Fruit fly (Drosophila melanogaster) whole organism, embryonic: ENCODE data around the gene GstO2.

Experiments used
- ATbp ChIP-seq: fragments of 200-800 bp; sonication (Bioruptor generic); optimal IDR thresholded peaks from 2 replicates; lab custom pipeline; 2017; ENCODE audit warnings: missing biosample characterization, mild to moderate bottlenecking, missing genetic modification characterization, missing genetic modification reagents
- B-H1 ChIP-seq: fragments of 200-800 bp; sonication (Bioruptor generic); IDR thresholded peaks from 3 replicates; pipeline ENCODE4 v1.3.6; 2022; ENCODE audit warnings: missing biosample characterization, missing genetic modification characterization
- Bdp1 ChIP-seq: fragments of 200-800 bp; sonication (Bioruptor generic); optimal IDR thresholded peaks from 3 replicates; lab custom pipeline; 2016; ENCODE audit warnings: missing biosample characterization, missing genetic modification characterization
- Bgb ChIP-seq: fragments of 200-800 bp; sonication (Bioruptor generic); IDR thresholded peaks from 2 replicates; pipeline ENCODE4 v1.3.6; 2022; ENCODE audit warnings: missing biosample characterization, missing genetic modification characterization; ENCODE audit not compliant: partially characterized antibody
- Bteb2 ChIP-seq: fragments of 200-800 bp; sonication (Bioruptor generic); optimal IDR thresholded peaks from 2 replicates; lab custom pipeline; 2016; ENCODE audit warnings: missing biosample characterization, missing genetic modification characterization
- CG10565 ChIP-seq: fragments of 200-800 bp; sonication (Bioruptor generic); optimal IDR thresholded peaks from 3 replicates; lab custom pipeline; 2016; ENCODE audit warnings: missing biosample characterization, mild to moderate bottlenecking, missing genetic modification characterization
- CG11398 ChIP-seq: fragments of 200-800 bp; sonication (Bioruptor generic); optimal IDR thresholded peaks from 2 replicates; lab custom pipeline; 2016; ENCODE audit warnings: missing biosample characterization, missing genetic modification characterization
- CG12104 ChIP-seq: fragments of 200-800 bp; sonication (Bioruptor generic); optimal IDR thresholded peaks from 3 replicates; lab custom pipeline; 2016; ENCODE audit warnings: missing biosample characterization, missing genetic modification characterization
- CG14441 ChIP-seq: fragments of 200-800 bp; sonication (Bioruptor generic); IDR thresholded peaks from 2 replicates; pipeline ENCODE4 v1.3.6; 2022; ENCODE audit warnings: missing biosample characterization, missing genetic modification characterization
- CG15073 ChIP-seq: fragments of 200-800 bp; sonication (Bioruptor generic); optimal IDR thresholded peaks from 2 replicates; lab custom pipeline; 2016; ENCODE audit warnings: missing biosample characterization, missing genetic modification characterization
- CG18476 ChIP-seq: fragments of 200-800 bp; sonication (Bioruptor generic); optimal IDR thresholded peaks from 2 replicates; lab custom pipeline; 2016; ENCODE audit warnings: missing biosample characterization, mild to moderate bottlenecking, missing genetic modification characterization
- CG2199 ChIP-seq: fragments of 200-800 bp; sonication (Bioruptor generic); IDR thresholded peaks from 3 replicates; pipeline ENCODE4 v1.3.6; 2022; ENCODE audit warnings: missing biosample characterization, missing genetic modification characterization
- CG32772 ChIP-seq: fragments of 200-800 bp; sonication (Bioruptor generic); IDR thresholded peaks from 2 replicates; pipeline ENCODE4 v1.3.6; 2022; ENCODE audit warnings: missing biosample characterization, missing genetic modification characterization
- CG6854 ChIP-seq: fragments of 200-800 bp; sonication (Bioruptor generic); optimal IDR thresholded peaks from 3 replicates; lab custom pipeline; 2017; ENCODE audit warnings: missing biosample characterization, mild to moderate bottlenecking, missing genetic modification characterization
- CG7271 ChIP-seq: fragments of 200-800 bp; sonication (Bioruptor generic); optimal IDR thresholded peaks from 2 replicates; lab custom pipeline; 2018; ENCODE audit warnings: missing biosample characterization, mild to moderate bottlenecking, missing genetic modification characterization, moderate library complexity
- CG7372 ChIP-seq: fragments of 200-800 bp; sonication (Bioruptor generic); IDR thresholded peaks from 2 replicates; pipeline ENCODE4 v1.3.6; 2022; ENCODE audit warnings: missing biosample characterization, missing genetic modification characterization
- CG8359 ChIP-seq: fragments of 200-800 bp; sonication (Bioruptor generic); optimal IDR thresholded peaks from 2 replicates; lab custom pipeline; 2017; ENCODE audit warnings: missing biosample characterization, mild to moderate bottlenecking, missing genetic modification characterization, borderline replicate concordance
- Camta ChIP-seq: fragments of 200-800 bp; sonication (Bioruptor generic); optimal IDR thresholded peaks from 2 replicates; lab custom pipeline; 2016; ENCODE audit warnings: missing biosample characterization, missing genetic modification characterization
- Fer1 ChIP-seq: fragments of 200-800 bp; sonication (Bioruptor generic); optimal IDR thresholded peaks from 2 replicates; lab custom pipeline; 2017; ENCODE audit warnings: missing biosample characterization, mild to moderate bottlenecking, missing genetic modification characterization
- Gug ChIP-seq: fragments of 200-800 bp; sonication (Bioruptor generic); IDR thresholded peaks from 4 replicates; pipeline ENCODE4 v1.3.6; 2022; ENCODE audit warnings: missing biosample characterization, missing genetic modification characterization
- HHEX ChIP-seq: fragments of 200-800 bp; sonication (Bioruptor generic); optimal IDR thresholded peaks from 3 replicates; lab custom pipeline; 2017; ENCODE audit warnings: missing biosample characterization, mild to moderate bottlenecking, missing genetic modification characterization, missing genetic modification reagents
- HmgZ ChIP-seq: fragments of 200-800 bp; sonication (Bioruptor generic); optimal IDR thresholded peaks from 2 replicates; lab custom pipeline; 2018; ENCODE audit warnings: missing biosample characterization, mild to moderate bottlenecking, missing genetic modification characterization
- Hr51 ChIP-seq, 2 experiments: fragments of 200-800 bp; sonication (Bioruptor generic); optimal IDR thresholded peaks; 2 replicates in 1 of 2; 3 replicates in 1 of 2; lab custom pipeline; 2016 to 2018; ENCODE audit warnings: missing biosample characterization in 2 of 2, missing genetic modification characterization in 2 of 2, mild to moderate bottlenecking in 1 of 2, moderate library complexity in 1 of 2
- Mad ChIP-seq: fragments of 200-800 bp; sonication (Bioruptor generic); optimal IDR thresholded peaks from 2 replicates; lab custom pipeline; 2016; ENCODE audit warnings: missing biosample characterization, missing genetic modification characterization
- Nf-YB ChIP-seq: fragments of 200-800 bp; sonication (Bioruptor generic); optimal IDR thresholded peaks from 3 replicates; lab custom pipeline; 2019; ENCODE audit warnings: missing biosample characterization, mild to moderate bottlenecking, missing genetic modification characterization, moderate library complexity
- Optix ChIP-seq: fragments of 200-800 bp; sonication (Bioruptor generic); IDR thresholded peaks from 3 replicates; pipeline ENCODE4 v1.3.6; 2022; ENCODE audit warnings: missing biosample characterization, missing genetic modification characterization
- Rfx ChIP-seq: fragments of 200-800 bp; sonication (Bioruptor generic); IDR thresholded peaks from 2 replicates; pipeline ENCODE4 v1.3.6; 2022; ENCODE audit warnings: missing biosample characterization, missing genetic modification characterization
- Scr ChIP-seq: fragments of 200-800 bp; sonication (Bioruptor generic); IDR thresholded peaks from 2 replicates; pipeline ENCODE4 v1.3.6; 2022; ENCODE audit warnings: missing biosample characterization, missing genetic modification characterization; ENCODE audit not compliant: partially characterized antibody
- Sox102F ChIP-seq: fragments of 200-800 bp; sonication (Bioruptor generic); optimal IDR thresholded peaks from 2 replicates; lab custom pipeline; 2018; ENCODE audit warnings: missing biosample characterization, mild to moderate bottlenecking, missing genetic modification characterization, moderate library complexity
- Sry-δ ChIP-seq: fragments of 200-800 bp; sonication (Bioruptor generic); optimal IDR thresholded peaks from 2 replicates; lab custom pipeline; 2016; ENCODE audit warnings: missing biosample characterization, missing genetic modification characterization
- TFAM ChIP-seq: fragments of 200-800 bp; sonication (Bioruptor generic); optimal IDR thresholded peaks from 2 replicates; lab custom pipeline; 2017; ENCODE audit warnings: missing biosample characterization, missing genetic modification characterization, inconsistent platforms
- ab ChIP-seq: fragments of 200-800 bp; sonication (Bioruptor generic); optimal IDR thresholded peaks from 2 replicates; lab custom pipeline; 2016; ENCODE audit warnings: missing biosample characterization, missing genetic modification characterization
- al ChIP-seq: fragments of 200-800 bp; sonication (Bioruptor generic); IDR thresholded peaks from 2 replicates; pipeline ENCODE4 v1.3.6; 2022; ENCODE audit warnings: missing biosample characterization, missing genetic modification characterization
- btn ChIP-seq: fragments of 200-800 bp; sonication (Bioruptor generic); optimal IDR thresholded peaks from 2 replicates; lab custom pipeline; 2016; ENCODE audit warnings: missing biosample characterization, missing genetic modification characterization
- gce ChIP-seq: fragments of 200-800 bp; sonication (Bioruptor generic); IDR thresholded peaks from 3 replicates; pipeline ENCODE4 v1.3.6; 2022; ENCODE audit warnings: missing biosample characterization, missing genetic modification characterization
- her ChIP-seq: fragments of 200-800 bp; sonication (Bioruptor generic); optimal IDR thresholded peaks from 2 replicates; lab custom pipeline; 2016; ENCODE audit warnings: missing biosample characterization, missing genetic modification characterization
- jumu ChIP-seq: fragments of 200-800 bp; sonication (Bioruptor generic); optimal IDR thresholded peaks from 3 replicates; lab custom pipeline; 2016; ENCODE audit warnings: missing biosample characterization, missing genetic modification characterization
- lbe ChIP-seq: fragments of 200-800 bp; sonication (Bioruptor generic); optimal IDR thresholded peaks from 2 replicates; lab custom pipeline; 2016; ENCODE audit warnings: missing biosample characterization, mild to moderate bottlenecking, missing genetic modification characterization
- oc ChIP-seq: fragments of 200-800 bp; sonication (Bioruptor generic); optimal IDR thresholded peaks from 2 replicates; lab custom pipeline; 2018; ENCODE audit warnings: missing biosample characterization, mild to moderate bottlenecking, missing genetic modification characterization, moderate library complexity
- pros ChIP-seq: fragments of 200-800 bp; sonication (Bioruptor generic); optimal IDR thresholded peaks from 3 replicates; lab custom pipeline; 2019; ENCODE audit warnings: missing biosample characterization, mild to moderate bottlenecking, missing genetic modification characterization, moderate library complexity
- pum ChIP-seq: fragments of 200-800 bp; sonication (Bioruptor generic); optimal IDR thresholded peaks from 2 replicates; lab custom pipeline; 2016; ENCODE audit warnings: missing biosample characterization, missing genetic modification characterization
- pzg ChIP-seq: fragments of 200-800 bp; sonication (Bioruptor generic); optimal IDR thresholded peaks from 3 replicates; lab custom pipeline; 2018; ENCODE audit warnings: missing biosample characterization, mild to moderate bottlenecking, missing genetic modification characterization, moderate library complexity
- sc ChIP-seq, 3 experiments: fragments of >200 bp in 2 of 3; fragments of 200-800 bp in 1 of 3; sonication (Bioruptor generic) in 1 of 3; optimal IDR thresholded peaks; 2 replicates in 2 of 3; 3 replicates in 1 of 3; lab custom pipeline; 2017; ENCODE audit warnings: mild to moderate bottlenecking in 1 of 3, missing biosample characterization in 1 of 3, missing genetic modification characterization in 1 of 3, missing genetic modification reagents in 1 of 3
- schlank ChIP-seq: fragments of 200-800 bp; sonication (Bioruptor generic); optimal IDR thresholded peaks from 2 replicates; lab custom pipeline; 2018; ENCODE audit warnings: missing biosample characterization, mild to moderate bottlenecking, missing genetic modification characterization
- seq ChIP-seq: fragments of 200-800 bp; sonication (Bioruptor generic); IDR thresholded peaks from 2 replicates; pipeline ENCODE4 v1.3.6; 2022; ENCODE audit warnings: missing biosample characterization, missing genetic modification characterization
- slp2 ChIP-seq: fragments of 200-800 bp; sonication (Bioruptor generic); optimal IDR thresholded peaks from 2 replicates; lab custom pipeline; 2016; ENCODE audit warnings: missing biosample characterization, missing genetic modification characterization
- sna ChIP-seq: fragments of 200-800 bp; sonication (Bioruptor generic); IDR thresholded peaks from 2 replicates; pipeline ENCODE4 v1.3.6; 2022; ENCODE audit warnings: missing biosample characterization, missing genetic modification characterization; ENCODE audit not compliant: partially characterized antibody
- tgo ChIP-seq: fragments of 200-800 bp; sonication (Bioruptor generic); IDR thresholded peaks from 3 replicates; pipeline ENCODE4 v1.3.6; 2022; ENCODE audit warnings: missing biosample characterization, missing genetic modification characterization
- tin ChIP-seq: fragments of 200-800 bp; sonication (Bioruptor generic); optimal IDR thresholded peaks from 3 replicates; lab custom pipeline; 2016; ENCODE audit warnings: missing biosample characterization, missing genetic modification characterization
- twi ChIP-seq: fragments of 200-800 bp; optimal IDR thresholded peaks from 2 replicates; lab custom pipeline; 2019; ENCODE audit warnings: missing biosample characterization, mild to moderate bottlenecking, missing genetic modification characterization, moderate library complexity

The GstO2 gene

DNA sequence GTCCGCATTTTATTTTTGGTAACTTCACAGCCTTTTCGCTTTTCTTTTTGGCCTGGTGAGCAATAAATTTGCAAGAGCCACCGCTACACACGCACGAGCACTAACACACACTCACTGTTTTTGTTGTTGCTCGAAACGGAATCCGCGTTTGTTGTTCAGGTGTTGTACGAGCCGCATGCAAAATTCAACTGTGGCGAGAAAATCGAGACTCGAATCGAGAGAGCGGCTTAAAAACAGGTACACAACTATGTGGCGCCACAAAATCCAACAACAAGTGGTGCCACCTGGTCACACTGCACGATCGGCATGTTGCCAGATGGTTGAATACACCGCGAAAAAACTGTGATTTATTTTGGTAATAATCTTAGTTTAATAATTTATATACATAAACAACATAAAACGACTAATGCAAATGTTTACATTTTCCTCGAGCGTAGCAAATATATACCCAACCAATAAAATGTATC is 16.3 kb downstream of the GstO2 start, which contains the start of gene CG43163 (continued):
- peak; percentile 10 for TF ChIP-seq Bdp1 (GFP tag; lab: Kevin White, UChicago)
- TF ChIP-seq slp2, result no peak
- TF ChIP-seq Rfx, result peak; percentile 72
- peak; percentile 51 for TF ChIP-seq Bteb2 (GFP tag; lab: Kevin White, UChicago)
- TF ChIP-seq Scr (GFP tag; lab: Robert Waterston, UW), result no peak
- TF ChIP-seq pros (GFP tag; lab: Kevin White, UChicago), result no peak
- TF ChIP-seq lbe (GFP tag; lab: Kevin White, UChicago), result no peak
- TF ChIP-seq CG18476 (GFP tag; lab: Kevin White, UChicago), result peak; percentile 47
- TF ChIP-seq btn (GFP tag; lab: Kevin White, UChicago), result no peak
- peak; percentile 74 for TF ChIP-seq Sox102F (GFP tag; lab: Kevin White, UChicago)
- peak; percentile 45 for TF ChIP-seq CG6854
- peak; percentile 79 for TF ChIP-seq gce
- peak; percentile 73 for TF ChIP-seq oc
- TF ChIP-seq pzg (GFP tag; lab: Kevin White, UChicago), result peak; percentile 72
- peak; percentile 70 for TF ChIP-seq tin (GFP tag; lab: Kevin White, UChicago)
- TF ChIP-seq tgo (GFP tag; lab: Robert Waterston, UW), result peak; percentile 60; the same call in 1 of the 3 replicates
- TF ChIP-seq Bgb (GFP tag; lab: Robert Waterston, UW), result peak; percentile 43; the same call in 1 of the 2 replicates
- no peak for TF ChIP-seq TFAM (GFP tag; lab: Kevin White, UChicago)
- TF ChIP-seq sc (optimal IDR thresholded peaks at IDR 0.05; lab: Kevin White, UChicago), result no peak
- peak; percentile 20 for TF ChIP-seq sc (GFP tag; optimal IDR thresholded peaks at IDR 0.05; lab: Kevin White, UChicago)
- peak; percentile 52 to 70 for TF ChIP-seq Hr51 (GFP tag; optimal IDR thresholded peaks at IDR 0.05; lab: Kevin White, UChicago)
- no peak for TF ChIP-seq sna
- peak; percentile 51; the same call in 1 of the 2 replicates for TF ChIP-seq al (GFP tag; lab: Robert Waterston, UW)
- no peak for TF ChIP-seq Optix (GFP tag; lab: Robert Waterston, UW)
- peak; percentile 34 for TF ChIP-seq ATbp (GFP tag; lab: Kevin White, UChicago)
- peak; percentile 60 for TF ChIP-seq CG7372 (GFP tag; lab: Robert Waterston, UW)
- TF ChIP-seq HmgZ, result peak; percentile 67
- no peak for TF ChIP-seq CG8359 (GFP tag; lab: Kevin White, UChicago)
- no peak for TF ChIP-seq schlank (tag; lab: Kevin White, UChicago)
- no peak for TF ChIP-seq seq (GFP tag; lab: Robert Waterston, UW)
- TF ChIP-seq her (GFP tag; lab: Kevin White, UChicago), result peak; percentile 18
- peak; percentile 75 for TF ChIP-seq Mad (GFP tag; lab: Kevin White, UChicago)
- no peak for TF ChIP-seq CG11398 (GFP tag; lab: Kevin White, UChicago)
- peak; percentile 30; the same call in 1 of the 2 replicates for TF ChIP-seq CG32772 (GFP tag; lab: Robert Waterston, UW)
- TF ChIP-seq B-H1 (GFP tag; lab: Robert Waterston, UW), result peak; percentile 28; the same call in 1 of the 3 replicates
- peak; percentile 17 for TF ChIP-seq Sry-δ
- peak; percentile 12 for TF ChIP-seq CG12104 (GFP tag; lab: Kevin White, UChicago)
- TF ChIP-seq CG15073 (GFP tag; lab: Kevin White, UChicago), result no peak
- peak; percentile 24 for TF ChIP-seq pum
- no peak for TF ChIP-seq CG7271 (tag; lab: Kevin White, UChicago)
- no peak for TF ChIP-seq CG10565
- TF ChIP-seq Nf-YB, result peak; percentile 36
- TF ChIP-seq jumu, result no peak
- peak; percentile 57; the same call in 3 of the 4 replicates for TF ChIP-seq Gug (GFP tag; lab: Robert Waterston, UW)
- TF ChIP-seq CG2199 (GFP tag; lab: Robert Waterston, UW), result peak; percentile 42; the same call in 1 of the 3 replicates
- peak; percentile 39 for TF ChIP-seq HHEX (GFP tag; lab: Kevin White, UChicago)
- no peak for TF ChIP-seq twi (tag; lab: Kevin White, UChicago)
- TF ChIP-seq ab (GFP tag; lab: Kevin White, UChicago), result no peak
- TF ChIP-seq Fer1 (GFP tag; lab: Kevin White, UChicago), result peak; percentile 65
- peak; percentile 18 for TF ChIP-seq Camta
- peak; percentile 66 for TF ChIP-seq CG14441 (GFP tag; lab: Robert Waterston, UW)
